Worm (Caenorhabditis elegans): ENCODE results near the gene T16G1.5.

DNA sequence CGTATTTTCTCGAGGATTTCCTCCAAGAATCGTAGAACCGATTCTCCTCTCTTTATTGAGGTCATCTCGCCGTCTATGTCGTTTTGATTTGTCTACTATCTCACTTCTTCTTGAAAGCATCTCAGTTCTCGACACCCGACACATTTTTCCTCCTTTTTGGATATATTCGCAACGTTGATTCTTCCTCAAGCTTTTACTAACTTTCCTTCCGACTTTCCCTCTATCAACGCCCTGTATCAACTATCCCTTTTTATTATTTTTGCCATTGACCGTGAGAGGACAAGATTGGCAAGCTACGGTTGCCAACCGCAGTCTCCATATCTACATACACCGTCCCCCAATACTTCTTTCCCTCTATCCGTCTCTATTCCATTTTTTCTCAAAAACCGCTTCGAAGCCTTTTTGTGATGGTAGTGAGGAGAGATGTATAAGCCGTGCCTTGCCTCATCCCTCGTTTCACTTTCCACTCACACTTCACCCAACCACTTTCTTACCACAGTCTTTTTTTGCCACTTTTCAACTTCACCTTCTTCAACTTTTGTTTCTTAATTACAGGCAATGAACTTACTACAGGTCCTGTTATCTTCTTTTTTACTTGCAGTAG lies 10.3 kb downstream of the T16G1.5 start, which contains the start of gene T16G1.2:
- TF ChIP-seq nhr-90 (tag; optimal IDR thresholded peaks at IDR 0.05; ENCODE audit: poor library complexity) (no peak), sup-37 (GFP tag; optimal IDR thresholded peaks at IDR 0.05) (no peak), lir-3 (tag; optimal IDR thresholded peaks at IDR 0.05; ENCODE audit: poor library complexity) (no peak), efl-3 (GFP tag; optimal IDR thresholded peaks at IDR 0.05) (no peak)
